Fruit fly (Drosophila melanogaster) whole organism, adult: Measurements from ENCODE around the gene CG34043.

Source experiments
- CG11617 ChIP-seq: fragments of 200-800 bp; sonication (Bioruptor generic); optimal IDR thresholded peaks from 2 replicates; lab custom pipeline; 2017; ENCODE audit warnings: mild to moderate bottlenecking, missing biosample characterization, missing genetic modification reagents, missing genetic modification characterization
- CG12768 ChIP-seq: fragments of 200-800 bp; sonication (Bioruptor generic); optimal IDR thresholded peaks from 2 replicates; lab custom pipeline; 2017; ENCODE audit warnings: missing biosample characterization, missing genetic modification characterization, mild to moderate bottlenecking, moderate library complexity, missing genetic modification reagents
- CG14711 ChIP-seq: fragments of 200-800 bp; sonication (Bioruptor generic); optimal IDR thresholded peaks from 2 replicates; lab custom pipeline; 2018; ENCODE audit warnings: missing biosample characterization, mild to moderate bottlenecking, missing genetic modification characterization, moderate library complexity
- CG1620 ChIP-seq: fragments of 200-800 bp; sonication (Bioruptor generic); optimal IDR thresholded peaks from 2 replicates; lab custom pipeline; 2016; ENCODE audit warnings: missing biosample characterization, missing genetic modification characterization
- CG33017 ChIP-seq: fragments of 200-800 bp; sonication (Bioruptor generic); optimal IDR thresholded peaks from 2 replicates; lab custom pipeline; 2018; ENCODE audit warnings: missing biosample characterization, mild to moderate bottlenecking, missing genetic modification characterization, moderate library complexity
- CG5204 ChIP-seq: fragments of 200-800 bp; sonication (Bioruptor generic); optimal IDR thresholded peaks from 2 replicates; lab custom pipeline; 2016; ENCODE audit warnings: missing biosample characterization, missing genetic modification characterization
- CG7045 ChIP-seq: fragments of 200-800 bp; sonication (Bioruptor generic); optimal IDR thresholded peaks from 2 replicates; lab custom pipeline; 2017; ENCODE audit warnings: missing biosample characterization, mild to moderate bottlenecking, missing genetic modification characterization
- CG7101 ChIP-seq: fragments of 200-800 bp; sonication (Bioruptor generic); optimal IDR thresholded peaks from 2 replicates; lab custom pipeline; 2018; ENCODE audit warnings: missing biosample characterization, mild to moderate bottlenecking, missing genetic modification characterization, moderate library complexity
- Clk ChIP-seq: fragments of 200-800 bp; sonication (Bioruptor generic); optimal IDR thresholded peaks from 2 replicates; lab custom pipeline; 2017; ENCODE audit warnings: missing biosample characterization, missing genetic modification characterization
- Crg-1 ChIP-seq: fragments of 200-800 bp; sonication (Bioruptor generic); optimal IDR thresholded peaks from 2 replicates; lab custom pipeline; 2016; ENCODE audit warnings: missing biosample characterization, missing genetic modification characterization
- Hr96 ChIP-seq: fragments of 200-800 bp; sonication (Bioruptor generic); optimal IDR thresholded peaks from 2 replicates; lab custom pipeline; 2016; ENCODE audit warnings: missing biosample characterization, missing genetic modification characterization
- Mnt ChIP-seq: fragments of 200-800 bp; sonication (Bioruptor generic); optimal IDR thresholded peaks from 2 replicates; lab custom pipeline; 2016; ENCODE audit warnings: missing biosample characterization, mild to moderate bottlenecking, missing genetic modification characterization
- bab1 ChIP-seq: fragments of 200-800 bp; sonication (Bioruptor generic); optimal IDR thresholded peaks from 3 replicates; lab custom pipeline; 2019; ENCODE audit warnings: missing biosample characterization, mild to moderate bottlenecking, missing genetic modification characterization, moderate library complexity
- cic ChIP-seq: fragments of 200-800 bp; sonication (Bioruptor generic); optimal IDR thresholded peaks from 2 replicates; lab custom pipeline; 2017; ENCODE audit warnings: missing biosample characterization, mild to moderate bottlenecking, missing genetic modification characterization, moderate library complexity
- cnc ChIP-seq, 2 experiments: fragments of >200 bp; optimal IDR thresholded peaks; 2 replicates each; lab custom pipeline; 2017
- kay ChIP-seq: fragments of 200-800 bp; sonication (Bioruptor generic); peaks from one replicate; lab custom pipeline; 2016; ENCODE audit warnings: missing biosample characterization, missing genetic modification characterization, borderline replicate concordance
- ovo ChIP-seq: fragments of 200-800 bp; sonication (Bioruptor generic); optimal IDR thresholded peaks from 2 replicates; lab custom pipeline; 2016; ENCODE audit warnings: missing biosample characterization, missing genetic modification characterization
- pad ChIP-seq: fragments of 200-800 bp; sonication (Bioruptor generic); optimal IDR thresholded peaks from 3 replicates; lab custom pipeline; 2017; ENCODE audit warnings: missing biosample characterization, missing genetic modification characterization, mild to moderate bottlenecking, moderate library complexity, missing genetic modification reagents
- tj ChIP-seq: fragments of 200-800 bp; sonication (Bioruptor generic); optimal IDR thresholded peaks from 3 replicates; lab custom pipeline; 2017; ENCODE audit warnings: missing biosample characterization, mild to moderate bottlenecking, missing genetic modification characterization, moderate library complexity
- toe ChIP-seq: fragments of 200-800 bp; sonication (Bioruptor generic); optimal IDR thresholded peaks from 2 replicates; lab custom pipeline; 2016; ENCODE audit warnings: missing biosample characterization, missing genetic modification characterization

CG34043 gene

dm6 chr2L:10280772-10281171 is at the start of gene CG34043:
Gene CG34043, minus strand, starts transcription at chr2L:10280872.
- TF ChIP-seq CG7101 (tag; lab: Kevin White, UChicago) (no peak), CG33017 (tag; lab: Kevin White, UChicago) (no peak), toe (GFP tag; lab: Kevin White, UChicago) (no peak), CG11617 (GFP tag; lab: Kevin White, UChicago) (no peak)

dm6 chr2L:10327790-10328189 is 47.1 kb upstream of the CG34043 start, which contains the start of gene RnrL:
Gene RnrL, minus strand, starts transcription at chr2L:10327943.
- TF ChIP-seq CG33017 (tag; lab: Kevin White, UChicago) (no peak), pad (GFP tag; lab: Kevin White, UChicago) (no peak), CG7101 (tag; lab: Kevin White, UChicago) (no peak), CG7045 (GFP tag; lab: Kevin White, UChicago) (no peak), kay (GFP tag; lab: Kevin White, UChicago) (peak; percentile 82)

- TF ChIP-seq cnc (optimal IDR thresholded peaks at IDR 0.05; lab: Kevin White, UChicago): no peak
- peak; percentile 69 for TF ChIP-seq kay (GFP tag; lab: Kevin White, UChicago)
Measured at dm6 chr2L:10322773-10323487, 42.3 kb upstream of the CG34043 start, which contains the start of gene CG5381. Gene CG5381, minus strand, starts transcription at chr2L:10323102.

dm6 chr2L:10322176-10322575 is 41.5 kb upstream of the CG34043 start, which contains the start of gene CG4995:
Gene CG4995, plus strand, starts transcription at chr2L:10322476.
- TF ChIP-seq CG1620 (GFP tag; lab: Kevin White, UChicago) (no peak), bab1 (GFP tag; lab: Kevin White, UChicago) (no peak), toe (GFP tag; lab: Kevin White, UChicago) (no peak), CG33017 (tag; lab: Kevin White, UChicago) (no peak), CG7045 (GFP tag; lab: Kevin White, UChicago) (no peak), ovo (no peak), cnc (optimal IDR thresholded peaks at IDR 0.05; lab: Kevin White, UChicago) (no peak), CG14711 (tag; lab: Kevin White, UChicago) (no peak), cic (no peak), CG5204 (GFP tag; lab: Kevin White, UChicago) (no peak), CG7101 (tag; lab: Kevin White, UChicago) (no peak), CG11617 (GFP tag; lab: Kevin White, UChicago) (no peak), kay (GFP tag; lab: Kevin White, UChicago) (no peak), Clk (GFP tag; lab: Kevin White, UChicago) (no peak), Hr96 (GFP tag; lab: Kevin White, UChicago) (no peak)

- peak; percentile 70 for TF ChIP-seq bab1 (GFP tag; lab: Kevin White, UChicago)
- no peak for TF ChIP-seq Hr96 (GFP tag; lab: Kevin White, UChicago)
- TF ChIP-seq CG12768: peak; percentile 97
- no peak for TF ChIP-seq CG5204 (GFP tag; lab: Kevin White, UChicago)
- TF ChIP-seq Crg-1 (GFP tag; lab: Kevin White, UChicago): no peak
- peak; percentile 99 for TF ChIP-seq kay (GFP tag; lab: Kevin White, UChicago)
- TF ChIP-seq cnc (optimal IDR thresholded peaks at IDR 0.05; lab: Kevin White, UChicago): no peak
- TF ChIP-seq pad (GFP tag; lab: Kevin White, UChicago): no peak
- TF ChIP-seq cic: peak; percentile 90
- peak; percentile 48 for TF ChIP-seq ovo
- no peak for TF ChIP-seq Clk (GFP tag; lab: Kevin White, UChicago)
- TF ChIP-seq CG1620 (GFP tag; lab: Kevin White, UChicago): no peak
- TF ChIP-seq tj (GFP tag; lab: Kevin White, UChicago): peak; percentile 45
- TF ChIP-seq Mnt (GFP tag; lab: Kevin White, UChicago): peak; percentile 47
- peak; percentile 25 for TF ChIP-seq CG7101 (tag; lab: Kevin White, UChicago)
- no peak for TF ChIP-seq CG7045 (GFP tag; lab: Kevin White, UChicago)
- peak; percentile 47 for TF ChIP-seq toe (GFP tag; lab: Kevin White, UChicago)
- peak; percentile 82 for TF ChIP-seq CG33017 (tag; lab: Kevin White, UChicago)
- peak; percentile 36 for TF ChIP-seq CG11617 (GFP tag; lab: Kevin White, UChicago)
- peak; percentile 17 for TF ChIP-seq CG14711 (tag; lab: Kevin White, UChicago)
Measured at dm6 chr2L:10321612-10322011, 40.9 kb upstream of the CG34043 start.

dm6 chr2L:10321036-10321583 is 40.4 kb upstream of the CG34043 start:
- TF ChIP-seq CG7101 (tag; lab: Kevin White, UChicago): no peak
- peak; percentile 6 for TF ChIP-seq CG14711 (tag; lab: Kevin White, UChicago)
